Worm (Caenorhabditis elegans) whole organism, young adult: Measurements from ENCODE around the gene cdr-6.

Experiments
- B0336.3 ChIP-seq: fragments of 200-800 bp; sonication (Bioruptor generic); IDR thresholded peaks from 2 replicates; pipeline ENCODE4 v1.3.6; 2022; ENCODE audit warnings: missing genetic modification characterization, missing compliant biosample characterization
- F49E8.2 ChIP-seq: sonication (generic microtip); optimal IDR thresholded peaks from 3 replicates; lab custom pipeline; 2017; ENCODE audit warnings: missing genetic modification characterization, mild to moderate bottlenecking, missing compliant biosample characterization, antibody characterized with exemption, moderate library complexity; ENCODE audit not compliant: insufficient read depth
- T26A5.8 ChIP-seq: sonication (generic microtip); optimal IDR thresholded peaks from 2 replicates; lab custom pipeline; 2016; ENCODE audit warnings: missing genetic modification characterization, missing compliant biosample characterization
- Y53F4B.3 ChIP-seq: fragments of 200-800 bp; sonication (Bioruptor generic); IDR thresholded peaks from 2 replicates; pipeline ENCODE4 v1.3.6; 2022; ENCODE audit warnings: missing genetic modification reagents, missing genetic modification characterization, missing compliant biosample characterization
- Y56A3A.18 ChIP-seq: fragments of 200-800 bp; sonication (Bioruptor generic); IDR thresholded peaks from 2 replicates; pipeline ENCODE4 v1.3.6; 2022; ENCODE audit warnings: missing genetic modification reagents, missing genetic modification characterization, missing compliant biosample characterization
- ama-1 ChIP-seq, 3 experiments: fragments of 150-350 bp in 1 of 3; sonication (generic microtip) in 2 of 3; optimal IDR thresholded peaks; 2 replicates each; lab custom pipeline; 2014 to 2018; ENCODE audit warnings: missing biosample characterization in 2 of 3, missing genetic modification characterization in 2 of 3, missing genetic modification reagents in 2 of 3
- aptf-2 ChIP-seq: fragments of 200-800 bp; sonication (Bioruptor generic); conservative IDR thresholded peaks from 2 replicates; pipeline ENCODE4 v1.3.6; 2022; ENCODE audit warnings: missing genetic modification reagents, missing genetic modification characterization, missing compliant biosample characterization
- attf-3 ChIP-seq: fragments of 200-800 bp; sonication (Bioruptor generic); conservative IDR thresholded peaks from 2 replicates; pipeline ENCODE4 v1.3.6; 2022; ENCODE audit warnings: missing genetic modification reagents, missing genetic modification characterization, missing compliant biosample characterization
- ccch-3 ChIP-seq: fragments of 200-800 bp; sonication (Bioruptor generic); optimal IDR thresholded peaks from 2 replicates; lab custom pipeline; 2018; ENCODE audit warnings: mild to moderate bottlenecking, missing genetic modification characterization, missing compliant biosample characterization
- dox-1 ChIP-seq: fragments of 200-800 bp; sonication (Bioruptor generic); IDR thresholded peaks from 2 replicates; pipeline ENCODE4 v1.3.6; 2022; ENCODE audit warnings: missing genetic modification reagents, missing genetic modification characterization, missing compliant biosample characterization
- egl-18 ChIP-seq: fragments of 200-800 bp; sonication (Bioruptor generic); IDR thresholded peaks from 2 replicates; pipeline ENCODE4 v1.3.6; 2022; ENCODE audit warnings: missing genetic modification reagents, missing genetic modification characterization, missing compliant biosample characterization
- egl-44 ChIP-seq: fragments of 200-800 bp; sonication (Bioruptor generic); IDR thresholded peaks from 2 replicates; pipeline ENCODE4 v1.3.6; 2022; ENCODE audit warnings: missing genetic modification reagents, missing genetic modification characterization, missing compliant biosample characterization
- ekl-4 ChIP-seq: fragments of 200-800 bp; sonication (Bioruptor generic); IDR thresholded peaks from 2 replicates; pipeline ENCODE4 v1.3.6; 2022; ENCODE audit warnings: missing genetic modification reagents, missing genetic modification characterization, missing compliant biosample characterization
- hlh-26 ChIP-seq: fragments of 200-800 bp; sonication (Bioruptor generic); conservative IDR thresholded peaks from 2 replicates; pipeline ENCODE4 v1.3.6; 2022; ENCODE audit warnings: missing genetic modification reagents, missing genetic modification characterization, missing compliant biosample characterization
- hmg-20 ChIP-seq: fragments of 200-800 bp; sonication (Bioruptor generic); IDR thresholded peaks from 2 replicates; pipeline ENCODE4 v1.3.6; 2022; ENCODE audit warnings: missing genetic modification reagents, missing genetic modification characterization, missing compliant biosample characterization
- lin-35 ChIP-seq, 3 experiments: fragments of 150-350 bp in 2 of 3; sonication (generic microtip) in 1 of 3; optimal IDR thresholded peaks; 2 replicates each; lab custom pipeline; 2014 to 2018; ENCODE audit warnings: missing biosample characterization in 3 of 3, missing genetic modification characterization in 3 of 3, missing genetic modification reagents in 3 of 3
- madf-6 ChIP-seq: fragments of 200-800 bp; sonication (Bioruptor generic); IDR thresholded peaks from 2 replicates; pipeline ENCODE4 v1.3.6; 2022; ENCODE audit warnings: missing genetic modification reagents, missing genetic modification characterization, missing compliant biosample characterization
- mcd-1 ChIP-seq: fragments of 200-800 bp; sonication (Bioruptor generic); IDR thresholded peaks from 2 replicates; pipeline ENCODE4 v1.3.6; 2022; ENCODE audit warnings: missing genetic modification reagents, missing genetic modification characterization, missing compliant biosample characterization
- nfyb-1 ChIP-seq: fragments of 200-800 bp; sonication (Bioruptor generic); IDR thresholded peaks from 2 replicates; pipeline ENCODE4 v1.3.6; 2022; ENCODE audit warnings: missing genetic modification reagents, missing genetic modification characterization, missing compliant biosample characterization
- nhr-179 ChIP-seq: sonication (generic microtip); optimal IDR thresholded peaks from 2 replicates; lab custom pipeline; 2016; ENCODE audit warnings: mild to moderate bottlenecking, missing genetic modification characterization, missing compliant biosample characterization
- nhr-27 ChIP-seq: fragments of 200-800 bp; sonication (Bioruptor generic); optimal IDR thresholded peaks from 2 replicates; lab custom pipeline; 2018; ENCODE audit warnings: mild to moderate bottlenecking, missing genetic modification characterization, moderate library complexity, missing compliant biosample characterization
- rec-8 ChIP-seq, 2 experiments: sonication (generic microtip); optimal IDR thresholded peaks; 2 replicates each; lab custom pipeline; 2016; ENCODE audit warnings: mild to moderate bottlenecking in 2 of 2, missing genetic modification characterization in 2 of 2, missing genetic modification reagents in 2 of 2, missing genotype in 2 of 2, missing biosample characterization in 1 of 2, missing compliant biosample characterization in 1 of 2, moderate library complexity in 1 of 2
- rpc-1 ChIP-seq, 2 experiments: fragments of 150-350 bp in 1 of 2; sonication (generic microtip) in 1 of 2; optimal IDR thresholded peaks; 2 replicates each; lab custom pipeline; 2014 to 2018; ENCODE audit warnings: missing biosample characterization in 1 of 2, missing genetic modification characterization in 1 of 2, missing genetic modification reagents in 1 of 2, missing genotype in 1 of 2
- snpc-1.1 ChIP-seq: sonication (generic microtip); optimal IDR thresholded peaks from 2 replicates; lab custom pipeline; 2017; ENCODE audit warnings: missing genetic modification characterization, mild to moderate bottlenecking, missing compliant biosample characterization, antibody characterized with exemption, moderate library complexity, missing genotype, missing genetic modification reagents; ENCODE audit not compliant: insufficient read depth
- snpc-1.3 ChIP-seq: sonication (generic microtip); optimal IDR thresholded peaks from 2 replicates; lab custom pipeline; 2017; ENCODE audit warnings: missing genetic modification characterization, mild to moderate bottlenecking, missing compliant biosample characterization, antibody characterized with exemption, moderate library complexity, missing genotype, missing genetic modification reagents; ENCODE audit not compliant: insufficient read depth
- snpc-3.4 ChIP-seq: sonication (generic microtip); optimal IDR thresholded peaks from 2 replicates; lab custom pipeline; 2017; ENCODE audit warnings: missing genetic modification characterization, mild to moderate bottlenecking, missing compliant biosample characterization, antibody characterized with exemption, moderate library complexity, missing genotype, missing genetic modification reagents
- unc-130 ChIP-seq: sonication (generic microtip); optimal IDR thresholded peaks from 2 replicates; lab custom pipeline; 2016; ENCODE audit warnings: missing genetic modification reagents, missing genetic modification characterization, missing compliant biosample characterization
- xnd-1 ChIP-seq: sonication (generic microtip); optimal IDR thresholded peaks from 2 replicates; lab custom pipeline; 2016; ENCODE audit warnings: missing genotype, missing genetic modification reagents, missing genetic modification characterization, missing compliant biosample characterization
- zfh-2 ChIP-seq: fragments of 200-800 bp; sonication (Bioruptor generic); conservative IDR thresholded peaks from 2 replicates; pipeline ENCODE4 v1.3.6; 2022; ENCODE audit warnings: missing genetic modification reagents, missing genetic modification characterization, missing compliant biosample characterization
- ztf-25 ChIP-seq: fragments of 200-800 bp; sonication (Bioruptor generic); IDR thresholded peaks from 2 replicates; pipeline ENCODE4 v1.3.6; 2022; ENCODE audit warnings: missing genetic modification reagents, missing genetic modification characterization, missing compliant biosample characterization
- ztf-26 ChIP-seq: sonication (generic microtip); optimal IDR thresholded peaks from 2 replicates; lab custom pipeline; 2017; ENCODE audit warnings: missing genetic modification characterization, missing compliant biosample characterization
- ztf-28 ChIP-seq: fragments of 200-800 bp; sonication (Bioruptor generic); IDR thresholded peaks from 2 replicates; pipeline ENCODE4 v1.3.6; 2022; ENCODE audit warnings: missing genetic modification reagents, missing genetic modification characterization, missing compliant biosample characterization
- ztf-3 ChIP-seq: fragments of 200-800 bp; sonication (Bioruptor generic); optimal IDR thresholded peaks from 2 replicates; lab custom pipeline; 2018; ENCODE audit warnings: mild to moderate bottlenecking, missing genetic modification characterization, missing compliant biosample characterization

Gene cdr-6

DNA sequence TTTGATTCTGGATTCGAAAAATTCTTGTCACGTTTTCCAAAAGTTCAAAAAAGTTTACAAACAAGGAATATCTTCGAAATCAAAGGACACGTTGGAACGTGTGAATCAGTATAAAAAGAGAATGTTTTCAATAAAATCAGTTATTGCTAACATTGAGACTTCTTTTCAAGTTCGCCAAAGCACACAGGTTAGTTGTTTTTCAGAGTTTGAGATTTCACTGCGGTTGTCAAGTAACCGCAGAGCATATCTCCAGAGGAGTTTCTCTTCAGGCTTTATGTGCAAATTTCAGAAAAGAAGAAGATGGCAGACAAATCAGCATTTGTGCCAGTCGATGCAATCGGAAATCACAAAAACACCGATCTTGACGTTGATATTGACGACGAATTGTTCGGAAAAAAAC, 27.3 kb downstream of the cdr-6 start, which contains the start of gene K01D12.15:
K01D12.15 (plus strand) TSS at position 301 of the 400 bp plus-strand sequence.
- TF ChIP-seq ztf-26 (no peak), B0336.3 (GFP tag; lab: Robert Waterston, UW) (no peak)

DNA sequence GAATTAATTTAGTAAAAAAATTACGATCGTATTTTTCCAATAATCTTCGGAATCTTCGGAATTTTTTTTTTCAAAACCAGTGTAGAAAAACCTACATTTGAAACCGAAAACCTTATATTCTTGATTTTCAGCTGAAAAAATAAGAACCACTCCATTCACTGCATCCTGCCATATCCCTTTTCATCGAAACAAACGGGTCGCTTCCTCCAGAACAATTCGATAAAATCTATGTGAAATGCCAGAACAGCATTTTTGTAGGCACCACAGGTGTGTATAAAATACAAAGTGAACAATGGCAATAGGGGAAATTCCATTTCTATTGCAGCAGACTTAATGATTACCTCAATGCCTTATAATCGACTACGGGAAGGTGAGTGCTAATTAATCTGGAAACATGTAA, 36.2 kb downstream of the cdr-6 start, which contains the start of gene K01D12.1:
K01D12.1 (plus strand) TSS at position 301 of the 400 bp plus-strand sequence.
- TF ChIP-seq ztf-28 (no peak), Y53F4B.3 (GFP tag; lab: Robert Waterston, UW) (no peak), snpc-1.1 (tag; lab: Kevin White, UChicago) (no peak), rpc-1 (optimal IDR thresholded peaks at IDR 0.05; lab: Kevin White, UChicago) (no peak), rpc-1 (tag; optimal IDR thresholded peaks at IDR 0.05; lab: Kevin White, UChicago) (no peak), snpc-1.3 (tag; lab: Kevin White, UChicago) (no peak), hmg-20 (no peak), snpc-3.4 (no peak), F49E8.2 (tag; lab: Kevin White, UChicago) (no peak), ztf-3 (GFP tag; lab: Kevin White, UChicago) (no peak), nhr-27 (tag; lab: Kevin White, UChicago) (no peak), zfh-2 (no peak), nhr-179 (no peak), mcd-1 (no peak), ama-1 (optimal IDR thresholded peaks at IDR 0.05; lab: Kevin White, UChicago) (no peak), ama-1 (GFP tag; optimal IDR thresholded peaks at IDR 0.05; lab: Kevin White, UChicago) (no peak), nfyb-1 (no peak)

DNA sequence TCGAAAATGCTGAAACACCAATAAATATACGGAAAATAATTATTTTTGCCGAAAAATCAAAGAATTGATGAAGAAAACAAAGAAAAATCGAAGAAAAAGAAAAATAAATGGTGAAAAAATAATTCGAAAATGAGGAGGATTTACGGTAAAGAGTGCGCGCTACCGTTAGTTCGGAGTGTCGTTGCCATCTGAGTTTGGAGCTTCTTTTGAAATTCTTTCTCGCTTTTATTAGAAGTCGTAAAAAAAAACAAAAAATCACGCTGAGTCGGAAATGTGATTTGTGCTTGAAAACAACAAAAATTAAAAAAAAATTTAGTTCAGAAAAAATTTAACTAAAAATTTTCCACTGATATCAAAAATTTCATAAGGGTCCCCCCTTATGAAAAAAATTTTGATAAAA, 39.2 kb downstream of the cdr-6 start, which contains the start of gene F23H12.10:
F23H12.10 (minus strand) TSS at position 12 of the 400 bp plus-strand sequence.
- peak; percentile 55; the same call in 1 of the 2 replicates for TF ChIP-seq attf-3 (GFP tag; lab: Robert Waterston, UW)

DNA sequence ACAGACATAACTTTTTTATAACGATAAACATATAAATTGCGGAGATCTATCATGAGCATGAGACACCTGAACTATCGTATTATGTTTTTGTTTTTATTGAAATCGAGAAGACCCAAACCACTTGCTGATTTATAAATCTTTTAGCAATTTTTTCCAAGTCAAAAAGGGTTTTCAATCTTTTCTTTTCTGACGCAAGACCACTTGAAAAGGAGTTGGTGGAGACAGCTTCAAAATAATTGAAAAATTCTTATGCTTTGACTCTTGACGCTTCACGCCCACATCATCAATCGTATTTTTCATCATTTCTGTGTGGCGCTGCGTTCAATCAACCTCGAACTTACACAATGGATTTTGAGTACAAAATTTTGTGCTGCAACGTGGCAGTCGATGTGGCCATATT, 42.1 kb downstream of the cdr-6 start, which contains the start of gene F23H12.7:
F23H12.7 (plus strand) TSS at position 301 of the 400 bp plus-strand sequence.
- TF ChIP-seq ztf-25 (GFP tag; lab: Robert Waterston, UW): no peak
- no peak for TF ChIP-seq Y56A3A.18
- TF ChIP-seq hlh-26 (GFP tag; lab: Robert Waterston, UW): no peak
- no peak for TF ChIP-seq lin-35 (GFP tag; optimal IDR thresholded peaks at IDR 0.05; lab: Kevin White, UChicago)
- no peak for TF ChIP-seq egl-18 (GFP tag; lab: Robert Waterston, UW)
- no peak for TF ChIP-seq aptf-2 (GFP tag; lab: Robert Waterston, UW)
- no peak for TF ChIP-seq xnd-1 (tag; lab: Kevin White, UChicago)
- no peak for TF ChIP-seq egl-44 (GFP tag; lab: Robert Waterston, UW)
- TF ChIP-seq ccch-3 (GFP tag; lab: Kevin White, UChicago): no peak
- no peak for TF ChIP-seq unc-130 (GFP tag; lab: Kevin White, UChicago)
- TF ChIP-seq B0336.3 (GFP tag; lab: Robert Waterston, UW): no peak
- no peak for TF ChIP-seq dox-1
- no peak for TF ChIP-seq T26A5.8 (tag; lab: Kevin White, UChicago)
- no peak for TF ChIP-seq madf-6 (GFP tag; lab: Robert Waterston, UW)
- no peak for TF ChIP-seq rec-8 (tag; optimal IDR thresholded peaks at IDR 0.05; lab: Kevin White, UChicago)
- TF ChIP-seq ekl-4 (GFP tag; lab: Robert Waterston, UW): no peak
